Worm (Caenorhabditis elegans) whole organism, L4 larva: ENCODE data around the gene T15B7.8.

ENCODE experiments used
- D1046.2 ChIP-seq: fragments of 200-800 bp; sonication (Bioruptor generic); IDR thresholded peaks from 2 replicates; pipeline ENCODE4 v1.3.6; 2022; ENCODE audit warnings: missing genetic modification characterization, missing compliant biosample characterization
- T26A8.4 ChIP-seq: fragments of 200-800 bp; sonication (Bioruptor generic); IDR thresholded peaks from 2 replicates; pipeline ENCODE4 v1.3.6; 2022; ENCODE audit warnings: missing genetic modification characterization, missing compliant biosample characterization
- Y75B8A.6 ChIP-seq: fragments of 200-800 bp; sonication (Bioruptor generic); IDR thresholded peaks from 2 replicates; pipeline ENCODE4 v1.3.6; 2022; ENCODE audit warnings: missing genetic modification reagents, missing genetic modification characterization, missing compliant biosample characterization
- ZK337.2 ChIP-seq: fragments of 200-800 bp; sonication (Bioruptor generic); IDR thresholded peaks from 2 replicates; pipeline ENCODE4 v1.3.6; 2022; ENCODE audit warnings: missing genetic modification reagents, missing genetic modification characterization, missing compliant biosample characterization
- attf-4 ChIP-seq: sonication (generic microtip); optimal IDR thresholded peaks from 3 replicates; lab custom pipeline; 2017; ENCODE audit warnings: missing biosample characterization, missing genetic modification characterization
- ceh-28 ChIP-seq: fragments of 150-350 bp; optimal IDR thresholded peaks from 2 replicates; lab custom pipeline; 2014; ENCODE audit warnings: missing biosample characterization, missing genetic modification reagents, missing genetic modification characterization
- ceh-82 ChIP-seq: sonication (generic microtip); optimal IDR thresholded peaks from 2 replicates; lab custom pipeline; 2017; ENCODE audit warnings: missing biosample characterization, missing genetic modification characterization
- cey-2 ChIP-seq: sonication (generic microtip); optimal IDR thresholded peaks from 3 replicates; lab custom pipeline; 2017; ENCODE audit warnings: missing genetic modification characterization, mild to moderate bottlenecking, missing compliant biosample characterization, antibody characterized with exemption, borderline replicate concordance; ENCODE audit not compliant: insufficient read depth
- daf-12 ChIP-seq: fragments of 150-350 bp; optimal IDR thresholded peaks from 2 replicates; lab custom pipeline; 2014; ENCODE audit warnings: missing biosample characterization, missing genetic modification reagents, missing genetic modification characterization
- daf-16 ChIP-seq, 3 experiments: sonication (generic microtip); optimal IDR thresholded peaks; 2 replicates each; lab custom pipeline; 2016 to 2017; ENCODE audit warnings: missing genetic modification characterization in 3 of 3, missing genetic modification reagents in 3 of 3, mild to moderate bottlenecking in 2 of 3, missing compliant biosample characterization in 2 of 3, missing biosample characterization in 1 of 3, moderate library complexity in 1 of 3
- dmd-6 ChIP-seq: fragments of 200-800 bp; sonication (Bioruptor generic); IDR thresholded peaks from 2 replicates; pipeline ENCODE4 v1.3.6; 2022; ENCODE audit warnings: missing genetic modification reagents, missing genetic modification characterization, missing compliant biosample characterization
- dmd-8 ChIP-seq: fragments of 200-800 bp; sonication (Bioruptor generic); IDR thresholded peaks from 2 replicates; pipeline ENCODE4 v1.3.6; 2022; ENCODE audit warnings: missing genetic modification characterization, missing compliant biosample characterization
- dpl-1 ChIP-seq: fragments of 150-350 bp; optimal IDR thresholded peaks from 2 replicates; lab custom pipeline; 2014; ENCODE audit warnings: missing biosample characterization, missing genetic modification reagents, missing genetic modification characterization
- fkh-10 ChIP-seq: fragments of 150-350 bp; optimal IDR thresholded peaks from 2 replicates; lab custom pipeline; 2014; ENCODE audit warnings: missing biosample characterization, missing genetic modification reagents, missing genetic modification characterization
- hif-1 ChIP-seq, 2 experiments: sonication (generic microtip); optimal IDR thresholded peaks; 2 replicates each; lab custom pipeline; 2016 to 2017; ENCODE audit warnings: missing compliant biosample characterization in 2 of 2, missing genetic modification characterization in 2 of 2, missing genetic modification reagents in 2 of 2, missing genotype in 2 of 2, mild to moderate bottlenecking in 1 of 2
- hlh-11 ChIP-seq: fragments of 200-800 bp; sonication (Bioruptor generic); optimal IDR thresholded peaks from 2 replicates; lab custom pipeline; 2018; ENCODE audit warnings: mild to moderate bottlenecking, missing genetic modification characterization, missing compliant biosample characterization
- jun-1 ChIP-seq: fragments of 150-350 bp; optimal IDR thresholded peaks from 2 replicates; lab custom pipeline; 2014; ENCODE audit warnings: missing biosample characterization, missing genetic modification reagents, missing genetic modification characterization
- lin-1 ChIP-seq: fragments of 200-800 bp; sonication (Bioruptor generic); IDR thresholded peaks from 2 replicates; pipeline ENCODE4 v1.3.6; 2022; ENCODE audit warnings: missing genetic modification reagents, missing genetic modification characterization, missing compliant biosample characterization
- lin-13 ChIP-seq: fragments of 150-350 bp; optimal IDR thresholded peaks from 2 replicates; lab custom pipeline; 2014; ENCODE audit warnings: missing biosample characterization, missing genetic modification reagents, missing genetic modification characterization
- lin-29 ChIP-seq: fragments of 200-800 bp; sonication (Bioruptor generic); IDR thresholded peaks from 2 replicates; pipeline ENCODE4 v1.3.6; 2022; ENCODE audit warnings: missing genetic modification reagents, missing genetic modification characterization, missing compliant biosample characterization
- lin-38 ChIP-seq: fragments of 200-800 bp; sonication (Bioruptor generic); IDR thresholded peaks from 2 replicates; pipeline ENCODE4 v1.3.6; 2022; ENCODE audit warnings: missing genetic modification reagents, missing genetic modification characterization, missing compliant biosample characterization
- lin-39 ChIP-seq: fragments of 150-350 bp; optimal IDR thresholded peaks from 2 replicates; lab custom pipeline; 2014; ENCODE audit warnings: missing biosample characterization, missing genetic modification reagents, missing genetic modification characterization
- madf-5 ChIP-seq, 2 experiments: fragments of 200-800 bp; sonication (Bioruptor generic); IDR thresholded peaks; 2 replicates each; pipeline ENCODE4 v1.3.6; 2022; ENCODE audit warnings: missing compliant biosample characterization in 2 of 2, missing genetic modification characterization in 2 of 2
- mdt-29 ChIP-seq: fragments of 200-800 bp; sonication (Bioruptor generic); IDR thresholded peaks from 2 replicates; pipeline ENCODE4 v1.3.6; 2022; ENCODE audit warnings: missing genetic modification reagents, missing genetic modification characterization, missing compliant biosample characterization
- mxl-2 ChIP-seq: fragments of 200-800 bp; sonication (Bioruptor generic); conservative IDR thresholded peaks from 2 replicates; pipeline ENCODE4 v1.3.6; 2022; ENCODE audit warnings: missing genetic modification reagents, missing genetic modification characterization, missing compliant biosample characterization
- mxl-3 ChIP-seq: fragments of 200-800 bp; sonication (Bioruptor generic); optimal IDR thresholded peaks from 2 replicates; lab custom pipeline; 2018; ENCODE audit warnings: mild to moderate bottlenecking, missing genetic modification characterization, missing compliant biosample characterization
- nhr-10 ChIP-seq: fragments of 150-350 bp; optimal IDR thresholded peaks from 2 replicates; lab custom pipeline; 2014; ENCODE audit warnings: missing biosample characterization, missing genetic modification characterization
- nhr-28 ChIP-seq: fragments of 150-350 bp; optimal IDR thresholded peaks from 2 replicates; lab custom pipeline; 2014; ENCODE audit warnings: missing biosample characterization, missing genetic modification characterization
- nhr-42 ChIP-seq: fragments of 200-800 bp; sonication (Bioruptor generic); IDR thresholded peaks from 2 replicates; pipeline ENCODE4 v1.3.6; 2022; ENCODE audit warnings: missing genetic modification characterization, missing compliant biosample characterization
- nhr-76 ChIP-seq: fragments of 150-350 bp; optimal IDR thresholded peaks from 2 replicates; lab custom pipeline; 2014; ENCODE audit warnings: missing biosample characterization, missing genetic modification characterization
- nhr-77 ChIP-seq: fragments of 150-350 bp; optimal IDR thresholded peaks from 2 replicates; lab custom pipeline; 2014; ENCODE audit warnings: missing biosample characterization, missing genetic modification characterization
- pqm-1 ChIP-seq: sonication (generic microtip); optimal IDR thresholded peaks from 2 replicates; lab custom pipeline; 2017; ENCODE audit warnings: missing biosample characterization, missing genetic modification characterization
- sdz-12 ChIP-seq: fragments of 200-800 bp; sonication (Bioruptor generic); optimal IDR thresholded peaks from 2 replicates; lab custom pipeline; 2018; ENCODE audit warnings: mild to moderate bottlenecking, missing genetic modification characterization, missing compliant biosample characterization
- set-16 ChIP-seq: fragments of 200-800 bp; sonication (Bioruptor generic); IDR thresholded peaks from 2 replicates; pipeline ENCODE4 v1.3.6; 2022; ENCODE audit warnings: missing genetic modification reagents, missing genetic modification characterization, missing compliant biosample characterization
- snpc-1.2 ChIP-seq: fragments of 200-800 bp; sonication (Bioruptor generic); IDR thresholded peaks from 2 replicates; pipeline ENCODE4 v1.3.6; 2022; ENCODE audit warnings: missing genetic modification reagents, missing genetic modification characterization, missing compliant biosample characterization
- tra-1 ChIP-seq: fragments of 200-800 bp; sonication (Bioruptor generic); IDR thresholded peaks from 2 replicates; pipeline ENCODE4 v1.3.6; 2022; ENCODE audit warnings: missing genetic modification reagents, missing genetic modification characterization, missing compliant biosample characterization
- unc-62 ChIP-seq, 3 experiments: fragments of 150-350 bp in 1 of 3; sonication (generic microtip); optimal IDR thresholded peaks in 2 of 3; peaks in 1 of 3; 1 replicate in 1 of 3; 2 replicates in 2 of 3; lab custom pipeline; 2014 to 2017; ENCODE audit warnings: missing biosample characterization in 3 of 3, missing genetic modification characterization in 3 of 3, missing genetic modification reagents in 3 of 3, missing genotype in 1 of 3
- vab-7 ChIP-seq: fragments of 200-800 bp; sonication (Bioruptor generic); IDR thresholded peaks from 2 replicates; pipeline ENCODE4 v1.3.6; 2022; ENCODE audit warnings: missing genetic modification reagents, missing genetic modification characterization, missing compliant biosample characterization
- zfp-2 ChIP-seq: sonication (generic microtip); optimal IDR thresholded peaks from 2 replicates; lab custom pipeline; 2016; ENCODE audit warnings: mild to moderate bottlenecking, missing genetic modification characterization, missing compliant biosample characterization
- ztf-7 ChIP-seq: fragments of 150-350 bp; optimal IDR thresholded peaks from 2 replicates; lab custom pipeline; 2014; ENCODE audit warnings: missing biosample characterization, missing genetic modification characterization

The T15B7.8 gene

DNA sequence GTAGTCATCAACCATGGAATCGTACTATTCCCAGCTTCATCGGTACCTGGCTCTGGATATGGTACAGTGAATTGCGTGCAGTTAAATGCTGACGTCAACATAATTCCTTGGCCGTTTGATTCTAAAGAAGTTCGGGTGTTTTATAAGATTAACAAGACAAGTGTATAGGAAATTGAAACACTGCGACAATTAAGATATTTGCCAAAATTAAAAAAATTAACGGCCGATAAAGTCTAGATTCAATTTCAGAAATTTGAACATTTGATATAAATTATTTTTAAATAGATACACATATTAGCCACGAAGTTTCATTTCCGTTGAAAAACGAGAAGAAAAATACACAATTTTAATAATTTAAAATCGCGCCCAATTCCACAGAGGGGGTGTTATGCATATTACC lies 15.3 kb upstream of the T15B7.8 start, which contains the start of gene dmsr-12:
dmsr-12 (minus strand) TSS at position 101 of the 400 bp plus-strand sequence.
- TF ChIP-seq nhr-10 (no peak), lin-13 (GFP tag; lab: Kevin White, UChicago) (no peak), hlh-11 (tag; lab: Kevin White, UChicago) (no peak), dpl-1 (GFP tag; lab: Kevin White, UChicago) (no peak), Y75B8A.6 (GFP tag; lab: Robert Waterston, UW) (no peak), snpc-1.2 (GFP tag; lab: Robert Waterston, UW) (no peak), lin-39 (tag; lab: Kevin White, UChicago) (no peak), set-16 (GFP tag; lab: Robert Waterston, UW) (no peak), D1046.2 (GFP tag; lab: Robert Waterston, UW) (no peak), lin-29 (GFP tag; lab: Robert Waterston, UW) (no peak), mxl-2 (GFP tag; lab: Robert Waterston, UW) (no peak), lin-38 (GFP tag; lab: Robert Waterston, UW) (no peak), nhr-76 (no peak), madf-5 (GFP tag; IDR thresholded peaks at IDR 0.05; lab: Robert Waterston, UW) (no peak), fkh-10 (no peak)

DNA sequence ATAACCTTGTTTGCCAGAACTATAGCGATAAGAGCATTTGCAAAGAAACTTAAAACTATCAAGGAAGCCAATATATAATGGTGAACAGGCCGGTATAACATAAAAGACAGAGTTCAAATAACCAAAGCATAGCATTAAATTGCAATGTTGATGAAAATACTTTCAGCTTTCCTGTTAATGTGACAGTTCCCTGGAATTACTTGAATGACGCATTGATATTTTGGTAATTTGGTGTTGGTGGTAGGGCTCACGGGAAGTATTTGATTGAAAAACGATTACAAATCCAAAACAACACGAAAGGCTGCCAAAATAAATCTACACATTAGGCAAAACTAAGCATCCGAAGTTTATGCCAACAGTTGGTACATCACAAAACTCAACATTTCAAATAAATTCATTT lies 12.6 kb upstream of the T15B7.8 start, which contains the start of gene dmsr-16:
dmsr-16 (minus strand) TSS at position 101 of the 400 bp plus-strand sequence.
- no peak for TF ChIP-seq cey-2 (tag; lab: Kevin White, UChicago)
- TF ChIP-seq dpl-1 (GFP tag; lab: Kevin White, UChicago): no peak
- TF ChIP-seq nhr-77 (tag; lab: Kevin White, UChicago): no peak
- TF ChIP-seq unc-62 (GFP tag; optimal IDR thresholded peaks at IDR 0.05 in 1 of 2; lab: Kevin White, UChicago): peak in 1 of 2 experiments; percentile 34
- no peak for TF ChIP-seq unc-62 (tag; optimal IDR thresholded peaks at IDR 0.05; lab: Kevin White, UChicago)
- TF ChIP-seq lin-1 (GFP tag; lab: Robert Waterston, UW): no peak
- TF ChIP-seq ceh-28: no peak
- no peak for TF ChIP-seq mdt-29 (GFP tag; lab: Robert Waterston, UW)
- TF ChIP-seq ceh-82 (tag; lab: Kevin White, UChicago): no peak

DNA sequence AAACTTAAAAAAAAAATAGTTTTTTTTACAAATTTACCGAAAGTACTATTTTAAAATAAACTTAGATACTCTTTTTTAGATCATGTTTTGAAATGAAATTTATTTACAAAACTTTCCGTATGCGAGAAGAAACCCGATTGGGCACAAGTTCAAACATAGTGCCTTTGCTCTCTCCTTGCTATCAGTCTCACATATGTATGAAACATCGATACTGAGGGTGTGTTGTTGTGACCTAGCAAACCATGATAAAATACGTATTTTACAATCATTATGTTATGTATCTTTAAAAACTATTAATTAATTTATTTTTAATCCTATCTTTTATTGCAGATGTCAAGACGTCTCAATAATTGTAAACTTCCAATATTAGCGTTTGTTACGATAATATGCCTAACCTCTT lies 11.5 kb upstream of the T15B7.8 start:
- TF ChIP-seq jun-1 (no peak), ZK337.2 (GFP tag; lab: Robert Waterston, UW) (no peak), attf-4 (no peak), daf-16 (GFP tag; optimal IDR thresholded peaks at IDR 0.05; lab: Kevin White, UChicago) (no peak), daf-16 (tag; optimal IDR thresholded peaks at IDR 0.05; lab: Kevin White, UChicago) (peak; percentile 64), nhr-28 (tag; lab: Kevin White, UChicago) (peak; percentile 73), dpl-1 (GFP tag; lab: Kevin White, UChicago) (no peak), set-16 (GFP tag; lab: Robert Waterston, UW) (no peak), nhr-76 (no peak), mxl-3 (GFP tag; lab: Kevin White, UChicago) (no peak), daf-12 (tag; lab: Kevin White, UChicago) (no peak), T26A8.4 (GFP tag; lab: Robert Waterston, UW) (no peak), pqm-1 (tag; lab: Kevin White, UChicago) (peak; percentile 71), sdz-12 (GFP tag; lab: Kevin White, UChicago) (no peak), lin-39 (tag; lab: Kevin White, UChicago) (no peak), nhr-42 (GFP tag; lab: Robert Waterston, UW) (no peak), dmd-8 (GFP tag; lab: Robert Waterston, UW) (no peak), nhr-10 (no peak), hif-1 (tag; optimal IDR thresholded peaks at IDR 0.05; lab: Kevin White, UChicago) (no peak)

DNA sequence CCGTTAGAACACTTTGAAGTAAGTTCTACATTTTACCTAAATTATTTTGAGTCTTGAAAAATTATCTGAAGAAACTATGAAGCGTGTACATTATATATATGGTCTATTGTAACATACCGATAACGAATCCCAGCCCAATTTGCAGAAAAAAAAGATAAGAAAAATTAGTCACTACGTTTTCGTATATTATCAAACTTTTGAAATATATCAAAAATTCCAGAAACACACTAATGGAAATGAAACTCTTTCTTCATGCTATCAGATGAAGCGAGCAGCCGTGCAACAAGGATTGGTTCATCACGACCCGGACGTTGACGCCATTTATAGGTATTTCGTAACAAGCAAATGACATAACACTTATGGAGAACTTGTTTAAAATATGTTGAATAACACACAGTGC lies 9.7 kb upstream of the T15B7.8 start:
- TF ChIP-seq daf-12 (tag; lab: Kevin White, UChicago) (no peak), vab-7 (GFP tag; lab: Robert Waterston, UW) (no peak), ztf-7 (no peak), pqm-1 (tag; lab: Kevin White, UChicago) (peak; percentile 89), tra-1 (GFP tag; lab: Robert Waterston, UW) (no peak), nhr-28 (tag; lab: Kevin White, UChicago) (peak; percentile 61), cey-2 (tag; lab: Kevin White, UChicago) (no peak), unc-62 (GFP tag; optimal IDR thresholded peaks at IDR 0.05 in 1 of 2; lab: Kevin White, UChicago) (peak in 1 of 2 experiments; percentile 40), unc-62 (tag; optimal IDR thresholded peaks at IDR 0.05; lab: Kevin White, UChicago) (no peak), dmd-6 (peak; percentile 83), daf-16 (GFP tag; optimal IDR thresholded peaks at IDR 0.05; lab: Kevin White, UChicago) (no peak), daf-16 (tag; optimal IDR thresholded peaks at IDR 0.05; lab: Kevin White, UChicago) (peak; percentile 8), zfp-2 (tag; lab: Kevin White, UChicago) (no peak), T26A8.4 (GFP tag; lab: Robert Waterston, UW) (no peak)
